Worm (Caenorhabditis elegans): Measurements from ENCODE around the gene T10G3.8.
A peak's percentile ranks its signal among the peaks of the same experiment; 100 is the strongest.
"Not testable (repeated sequence)": the region's sequence is repeated elsewhere in the genome, so short reads cannot be mapped to it uniquely, and the experiment has no call there.

T10G3.8 gene

ce11 chrV:13457858-13458257, 18.4 kb downstream of the T10G3.8 start, which contains the start of gene F25H9.2:
Gene F25H9.2, plus strand, starts transcription at chrV:13458083.
- TF ChIP-seq tbx-8 (GFP tag; optimal IDR thresholded peaks at IDR 0.05) (no peak), flh-1 (GFP tag; optimal IDR thresholded peaks at IDR 0.05) (no peak), lsy-2 (tag; optimal IDR thresholded peaks at IDR 0.05) (no peak), unc-120 (tag; optimal IDR thresholded peaks at IDR 0.05; ENCODE audit: poor library complexity, severe bottlenecking) (no peak), ces-1 (GFP tag; optimal IDR thresholded peaks at IDR 0.05) (peak; percentile 29), lin-13 (tag; optimal IDR thresholded peaks at IDR 0.05) (no peak), pha-4 (tag; optimal IDR thresholded peaks at IDR 0.05) (peak; percentile 11), mep-1 (tag; optimal IDR thresholded peaks at IDR 0.05) (peak; percentile 48)

ce11 chrV:13455448-13455847, 20.8 kb downstream of the T10G3.8 start, which contains the start of gene lurp-3:
Gene lurp-3, plus strand, starts transcription at chrV:13455748.
- TF ChIP-seq tbx-8 (GFP tag; optimal IDR thresholded peaks at IDR 0.05): no peak

- TF ChIP-seq snpc-4 (tag; optimal IDR thresholded peaks at IDR 0.05) (no peak), ham-2 (GFP tag; optimal IDR thresholded peaks at IDR 0.05) (no peak), lin-13 (tag; optimal IDR thresholded peaks at IDR 0.05) (no peak), elt-1 (tag; optimal IDR thresholded peaks at IDR 0.05; ENCODE audit: borderline replicate concordance, insufficient read depth) (no peak), nhr-28 (tag; optimal IDR thresholded peaks at IDR 0.05) (no peak)
Observed at ce11 chrV:13453334-13453733, 22.9 kb downstream of the T10G3.8 start, which contains the start of gene lurp-2. Gene lurp-2, plus strand, starts transcription at chrV:13453634.

- no peak for TF ChIP-seq mep-1 (tag; optimal IDR thresholded peaks at IDR 0.05)
- no peak for TF ChIP-seq sem-2 (GFP tag; optimal IDR thresholded peaks at IDR 0.05)
- TF ChIP-seq lsy-2 (tag; optimal IDR thresholded peaks at IDR 0.05): no peak
- no peak for TF ChIP-seq mls-2 (tag; optimal IDR thresholded peaks at IDR 0.05)
- TF ChIP-seq zip-8 (tag; optimal IDR thresholded peaks at IDR 0.05): no peak
- TF ChIP-seq nhr-76 (tag; optimal IDR thresholded peaks at IDR 0.05): no peak
- TF ChIP-seq sptf-1 (tag; optimal IDR thresholded peaks at IDR 0.05): no peak
- no peak for TF ChIP-seq mab-5 (tag; optimal IDR thresholded peaks at IDR 0.05)
- TF ChIP-seq unc-39 (tag; optimal IDR thresholded peaks at IDR 0.05): no peak
- TF ChIP-seq elt-1 (tag; optimal IDR thresholded peaks at IDR 0.05; ENCODE audit: borderline replicate concordance, insufficient read depth): no peak
- no peak for TF ChIP-seq elt-3 (tag; optimal IDR thresholded peaks at IDR 0.05)
- TF ChIP-seq nhr-2 (tag; optimal IDR thresholded peaks at IDR 0.05): no peak
- TF ChIP-seq bed-3 (GFP tag; optimal IDR thresholded peaks at IDR 0.05): no peak
- no peak for TF ChIP-seq nhr-237 (tag; optimal IDR thresholded peaks at IDR 0.05)
- TF ChIP-seq nhr-28 (tag; optimal IDR thresholded peaks at IDR 0.05): no peak
Observed at ce11 chrV:13445229-13445949, 30.9 kb downstream of the T10G3.8 start, which contains the start of gene Y2H9A.4. Gene Y2H9A.4, plus strand, starts transcription at chrV:13445899.

- not testable (repeated sequence) for TF ChIP-seq lin-32 (GFP tag; optimal IDR thresholded peaks at IDR 0.05); zip-8 (tag; optimal IDR thresholded peaks at IDR 0.05); bed-3 (GFP tag; optimal IDR thresholded peaks at IDR 0.05)
Observed at ce11 chrV:13443535-13443934, 32.7 kb downstream of the T10G3.8 start, which contains the start of gene Y2H9A.6. Gene Y2H9A.6, plus strand, starts transcription at chrV:13443835.

- TF ChIP-seq zip-8 (tag; optimal IDR thresholded peaks at IDR 0.05) (no peak), ceh-83 (GFP tag; optimal IDR thresholded peaks at IDR 0.05) (no peak), ztf-11 (tag; optimal IDR thresholded peaks at IDR 0.05) (no peak)
Observed at ce11 chrV:13442819-13443218, 33.4 kb downstream of the T10G3.8 start.

- TF ChIP-seq ceh-83 (GFP tag; optimal IDR thresholded peaks at IDR 0.05): no peak
- TF ChIP-seq mab-5 (tag; optimal IDR thresholded peaks at IDR 0.05): no peak
- TF ChIP-seq nhr-28 (tag; optimal IDR thresholded peaks at IDR 0.05): no peak
- TF ChIP-seq drap-1 (GFP tag; optimal IDR thresholded peaks at IDR 0.05): no peak
- TF ChIP-seq nhr-2 (tag; optimal IDR thresholded peaks at IDR 0.05): no peak
- TF ChIP-seq nhr-12 (tag; optimal IDR thresholded peaks at IDR 0.05): no peak
- no peak for TF ChIP-seq unc-62 (GFP tag; optimal IDR thresholded peaks at IDR 0.05)
- TF ChIP-seq nhr-76 (tag; optimal IDR thresholded peaks at IDR 0.05): no peak
- no peak for TF ChIP-seq hlh-1 (tag; optimal IDR thresholded peaks at IDR 0.05)
- TF ChIP-seq lsy-2 (tag; optimal IDR thresholded peaks at IDR 0.05): no peak
- no peak for TF ChIP-seq lin-13 (tag; optimal IDR thresholded peaks at IDR 0.05)
- no peak for TF ChIP-seq mls-2 (tag; optimal IDR thresholded peaks at IDR 0.05)
- no peak for TF ChIP-seq ztf-11 (tag; optimal IDR thresholded peaks at IDR 0.05)
- TF ChIP-seq ceh-43 (GFP tag; optimal IDR thresholded peaks at IDR 0.05): no peak
- no peak for TF ChIP-seq zip-8 (tag; optimal IDR thresholded peaks at IDR 0.05)
- no peak for TF ChIP-seq sptf-1 (tag; optimal IDR thresholded peaks at IDR 0.05)
- TF ChIP-seq pha-4 (tag; optimal IDR thresholded peaks at IDR 0.05): no peak
- TF ChIP-seq unc-39 (tag; optimal IDR thresholded peaks at IDR 0.05): no peak
- TF ChIP-seq snpc-4 (tag; optimal IDR thresholded peaks at IDR 0.05): no peak
- TF ChIP-seq mep-1 (tag; optimal IDR thresholded peaks at IDR 0.05): no peak
Observed at ce11 chrV:13441661-13442060, 34.6 kb downstream of the T10G3.8 start, which contains the start of gene col-162. Gene col-162, plus strand, starts transcription at chrV:13441961.

Data from whole organism, mixed stage, embryonic.